Worm (Caenorhabditis elegans): ENCODE data around the gene T02H6.9.

DNA sequence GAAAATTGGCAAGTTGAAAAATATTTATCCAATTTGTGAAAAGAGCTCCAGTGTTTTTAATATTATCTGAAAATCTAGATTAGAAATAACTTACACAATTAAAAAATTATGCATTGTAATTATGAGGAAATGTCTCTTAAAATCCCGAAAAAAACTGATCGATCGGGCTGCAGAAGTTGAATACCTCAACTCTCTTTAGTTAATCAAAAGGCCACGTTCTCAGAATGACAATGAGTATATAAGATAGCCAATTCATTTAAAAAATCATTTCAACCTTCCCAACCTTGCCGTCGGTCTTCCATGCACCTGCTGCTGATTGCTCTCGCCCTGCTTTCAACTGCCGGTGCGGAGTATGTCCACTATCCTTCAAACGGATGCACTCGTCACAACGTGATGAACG lies 11.1 kb downstream of the T02H6.9 start, which contains the start of gene T02H6.4:
- TF ChIP-seq ceh-43 (GFP tag; optimal IDR thresholded peaks at IDR 0.05) (no peak), nhr-76 (tag; optimal IDR thresholded peaks at IDR 0.05) (no peak), lin-13 (tag; optimal IDR thresholded peaks at IDR 0.05) (no peak), unc-62 (GFP tag; optimal IDR thresholded peaks at IDR 0.05) (no peak), nhr-237 (tag; optimal IDR thresholded peaks at IDR 0.05) (no peak), nhr-28 (tag; optimal IDR thresholded peaks at IDR 0.05) (no peak), sptf-1 (tag; optimal IDR thresholded peaks at IDR 0.05) (no peak), snpc-4 (tag; optimal IDR thresholded peaks at IDR 0.05) (no peak), mep-1 (tag; optimal IDR thresholded peaks at IDR 0.05) (no peak), ces-1 (GFP tag; optimal IDR thresholded peaks at IDR 0.05) (no peak)
